Fruit fly (Drosophila melanogaster): Measurements from ENCODE around the gene CG9536.

Gene CG9536

dm6 chr2L:6494405-6494816 is 17.6 kb upstream of the CG9536 start, which contains the start of gene CG9547 (continued):
- TF ChIP-seq gcm (GFP tag; optimal IDR thresholded peaks at IDR 0.05) (peak; percentile 16), Fer1 (GFP tag; optimal IDR thresholded peaks at IDR 0.05) (peak; percentile 69), Doc3 (GFP tag; IDR thresholded peaks at IDR 0.05; ENCODE audit: partially characterized antibody) (no peak), CG16815 (GFP tag; optimal IDR thresholded peaks at IDR 0.05) (no peak), CG13775 (GFP tag; optimal IDR thresholded peaks at IDR 0.05) (no peak), H2.0 (GFP tag; IDR thresholded peaks at IDR 0.05) (no peak), Max (GFP tag; optimal IDR thresholded peaks at IDR 0.05) (no peak), Hr3 (GFP tag; optimal IDR thresholded peaks at IDR 0.05) (no peak), fd102C (GFP tag; optimal IDR thresholded peaks at IDR 0.05) (no peak), Scr (GFP tag; IDR thresholded peaks at IDR 0.05; ENCODE audit: partially characterized antibody) (0 out of 2 replicates have a peak, but pooled peaks have one; percentile 16), CG12155 (GFP tag; optimal IDR thresholded peaks at IDR 0.05) (peak; percentile 84), ash1 (GFP tag; optimal IDR thresholded peaks at IDR 0.05) (no peak), fd64A (GFP tag; optimal IDR thresholded peaks at IDR 0.05) (no peak), CG15514 (GFP tag; optimal IDR thresholded peaks at IDR 0.05) (peak; percentile 54), zfh1 (GFP tag; IDR thresholded peaks at IDR 0.05) (no peak), Ets65A (GFP tag) (no peak), CG14710 (tag; optimal IDR thresholded peaks at IDR 0.05) (no peak), bsh (GFP tag; optimal IDR thresholded peaks at IDR 0.05) (peak in 1 of 2 experiments; percentile 8), ERR (GFP tag; optimal IDR thresholded peaks at IDR 0.05) (no peak), bab2 (GFP tag; optimal IDR thresholded peaks at IDR 0.05) (no peak), CG33213 (GFP tag; optimal IDR thresholded peaks at IDR 0.05) (no peak), ro (GFP tag; IDR thresholded peaks at IDR 0.05) (no peak), CG4854 (GFP tag; optimal IDR thresholded peaks at IDR 0.05) (no peak), vvl (GFP tag; IDR thresholded peaks at IDR 0.05) (peak; percentile 22; the same call in 1 of the 2 replicates), Asciz (GFP tag; optimal IDR thresholded peaks at IDR 0.05) (no peak), CG15696 (tag; optimal IDR thresholded peaks at IDR 0.05) (no peak), chif (GFP tag; optimal IDR thresholded peaks at IDR 0.05) (no peak), sd (tag; optimal IDR thresholded peaks at IDR 0.05) (peak; percentile 93), Eip74EF (GFP tag; optimal IDR thresholded peaks at IDR 0.05) (peak in 1 of 2 experiments; percentile 51), PHDP (tag; optimal IDR thresholded peaks at IDR 0.05) (peak; percentile 44), wek (GFP tag; optimal IDR thresholded peaks at IDR 0.05) (peak; percentile 31), CG7556 (GFP tag; optimal IDR thresholded peaks at IDR 0.05) (no peak), CG9437 (GFP tag; optimal IDR thresholded peaks at IDR 0.05) (no peak), CG8388 (GFP tag; optimal IDR thresholded peaks at IDR 0.05) (no peak), CG12744 (GFP tag; optimal IDR thresholded peaks at IDR 0.05) (no peak), CG16863 (GFP tag; optimal IDR thresholded peaks at IDR 0.05) (no peak), ewg (GFP tag; optimal IDR thresholded peaks at IDR 0.05) (no peak), cato (GFP tag; optimal IDR thresholded peaks at IDR 0.05; ENCODE audit: borderline replicate concordance) (no peak), crp (GFP tag; optimal IDR thresholded peaks at IDR 0.05) (peak in 1 of 2 experiments; percentile 68), lab (GFP tag; optimal IDR thresholded peaks at IDR 0.05) (peak; percentile 54), NFAT (GFP tag; IDR thresholded peaks at IDR 0.05) (peak; percentile 22; the same call in 1 of the 2 replicates), MTF-1 (GFP tag; optimal IDR thresholded peaks at IDR 0.05; ENCODE audit: borderline replicate concordance) (peak; percentile 5), onecut (GFP tag; IDR thresholded peaks at IDR 0.05) (no peak; the same call in 1 of the 2 replicates), CG6765 (GFP tag; optimal IDR thresholded peaks at IDR 0.05) (peak; percentile 68), knrl (GFP tag; IDR thresholded peaks at IDR 0.05; ENCODE audit: partially characterized antibody) (no peak), shn (GFP tag; optimal IDR thresholded peaks at IDR 0.05) (no peak), kni (GFP tag; optimal IDR thresholded peaks at IDR 0.05) (no peak), Taf1 (GFP tag; IDR thresholded peaks at IDR 0.05) (no peak), odd (GFP tag; optimal IDR thresholded peaks at IDR 0.05) (peak; percentile 25)
